Fruit fly (Drosophila melanogaster): ENCODE data around the gene CG9121.
A peak's percentile ranks its signal among the peaks of the same experiment; 100 is the strongest.

CG9121 gene

dm6 chr2L:5050825-5051224 is at the start of gene CG9121 (continued):
- no peak for TF ChIP-seq CG3838 (GFP tag; optimal IDR thresholded peaks at IDR 0.05)
- TF ChIP-seq ewg (GFP tag; optimal IDR thresholded peaks at IDR 0.05): peak; percentile 91
- no peak for TF ChIP-seq CG15011 (GFP tag; optimal IDR thresholded peaks at IDR 0.05)
- TF ChIP-seq CG11723 (GFP tag; optimal IDR thresholded peaks at IDR 0.05): no peak
- no peak for TF ChIP-seq CG1529 (GFP tag; optimal IDR thresholded peaks at IDR 0.05)
- no peak for TF ChIP-seq CG31388 (GFP tag; optimal IDR thresholded peaks at IDR 0.05)
- no peak for TF ChIP-seq ham (GFP tag; IDR thresholded peaks at IDR 0.05)

dm6 chr2L:5100577-5100976 is 49.7 kb upstream of the CG9121 start, which contains the start of gene Msp300:
TSS of gene Msp300 (plus strand) at chr2L:5100877.
- TF ChIP-seq grau (tag; optimal IDR thresholded peaks at IDR 0.05) (no peak), Deaf1 (tag; optimal IDR thresholded peaks at IDR 0.05) (peak; percentile 88), Bdp1 (GFP tag; optimal IDR thresholded peaks at IDR 0.05) (no peak), CG12744 (GFP tag; optimal IDR thresholded peaks at IDR 0.05) (no peak), yki (optimal IDR thresholded peaks at IDR 0.05) (no peak), CG32532 (GFP tag; IDR thresholded peaks at IDR 0.05) (0 out of 2 replicates have a peak, but pooled peaks have one; percentile 5), ems (GFP tag; optimal IDR thresholded peaks at IDR 0.05) (no peak), pzg (GFP tag; optimal IDR thresholded peaks at IDR 0.05) (no peak), CG12659 (GFP tag; optimal IDR thresholded peaks at IDR 0.05) (no peak), hbn (GFP tag; IDR thresholded peaks at IDR 0.05; ENCODE audit: partially characterized antibody) (no peak), CG13775 (GFP tag; optimal IDR thresholded peaks at IDR 0.05) (no peak), ci (GFP tag; IDR thresholded peaks at IDR 0.05) (0 out of 3 replicates have a peak, but pooled peaks have one; percentile 43), CG10543 (GFP tag; optimal IDR thresholded peaks at IDR 0.05) (peak; percentile 13), NC2β (GFP tag; optimal IDR thresholded peaks at IDR 0.05) (no peak), CG12769 (tag; optimal IDR thresholded peaks at IDR 0.05) (peak; percentile 39)

dm6 chr2L:5099790-5100360 is 49.0 kb upstream of the CG9121 start, which contains the start of gene ND-13A:
TSS of gene ND-13A (minus strand) at chr2L:5100288.
- TF ChIP-seq klu (GFP tag; IDR thresholded peaks at IDR 0.05) (no peak), gce (GFP tag; IDR thresholded peaks at IDR 0.05) (no peak), Hmr (GFP tag; optimal IDR thresholded peaks at IDR 0.05) (peak; percentile 22), CTCF (GFP tag; optimal IDR thresholded peaks at IDR 0.05) (no peak), CG9215 (GFP tag; IDR thresholded peaks at IDR 0.05) (no peak), CG4328 (GFP tag; optimal IDR thresholded peaks at IDR 0.05) (no peak), C15 (GFP tag; IDR thresholded peaks at IDR 0.05) (no peak), Xbp1 (GFP tag; optimal IDR thresholded peaks at IDR 0.05) (no peak), Pdp1 (GFP tag; optimal IDR thresholded peaks at IDR 0.05) (peak in 1 of 2 experiments; percentile 93), knrl (GFP tag; IDR thresholded peaks at IDR 0.05; ENCODE audit: partially characterized antibody) (no peak), HLH4C (GFP tag; IDR thresholded peaks at IDR 0.05; ENCODE audit: partially characterized antibody) (0 out of 3 replicates have a peak, but pooled peaks have one; percentile 9), Xrp1 (GFP tag; IDR thresholded peaks at IDR 0.05) (0 out of 2 replicates have a peak, but pooled peaks have one; percentile 11), ara (GFP tag; IDR thresholded peaks at IDR 0.05) (no peak), CG32532 (GFP tag; IDR thresholded peaks at IDR 0.05) (no peak; the same call in 1 of the 2 replicates), br (optimal IDR thresholded peaks at IDR 0.05) (no peak), nerfin-1 (tag; optimal IDR thresholded peaks at IDR 0.05) (no peak), ro (GFP tag; IDR thresholded peaks at IDR 0.05) (no peak), NFAT (GFP tag; IDR thresholded peaks at IDR 0.05) (no peak), Bteb2 (GFP tag; optimal IDR thresholded peaks at IDR 0.05) (no peak), cg (GFP tag; optimal IDR thresholded peaks at IDR 0.05) (no peak), CG5245 (GFP tag; optimal IDR thresholded peaks at IDR 0.05) (no peak), ind (GFP tag; optimal IDR thresholded peaks at IDR 0.05) (no peak), PHDP (tag; optimal IDR thresholded peaks at IDR 0.05) (no peak), Kr (GFP tag; optimal IDR thresholded peaks at IDR 0.05) (no peak), cad (GFP tag; optimal IDR thresholded peaks at IDR 0.05) (peak; percentile 63), D19B (GFP tag; optimal IDR thresholded peaks at IDR 0.05) (no peak), pnt (GFP tag; optimal IDR thresholded peaks at IDR 0.05) (no peak), Lhr (GFP tag; optimal IDR thresholded peaks at IDR 0.05) (no peak), CG10543 (GFP tag; optimal IDR thresholded peaks at IDR 0.05) (no peak)

Measured in whole organism, embryonic.